Worm (Caenorhabditis elegans): Measurements from ENCODE around the gene fbxb-41.
"Not testable (repeated sequence)": the region's sequence is repeated elsewhere in the genome, so short reads cannot be mapped to it uniquely, and the experiment has no call there.

DNA sequence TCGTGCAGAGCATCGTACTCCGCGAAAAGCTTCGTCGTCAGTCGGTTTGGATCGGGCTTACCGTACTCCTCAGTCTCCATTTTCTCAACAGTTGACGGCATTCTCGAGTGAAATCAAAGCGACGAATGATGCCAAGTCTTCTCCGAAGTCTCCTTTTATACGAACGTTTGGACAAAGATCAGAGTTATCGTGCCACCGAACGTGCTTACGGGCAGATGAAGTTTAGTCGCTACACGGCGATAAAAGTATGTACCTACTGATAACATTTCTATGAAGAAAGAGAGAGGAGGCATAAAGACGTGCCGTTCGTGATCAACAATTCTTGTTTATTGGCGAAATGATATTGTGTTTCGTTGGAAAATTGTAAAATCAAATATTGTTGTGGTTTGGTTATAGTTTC, 35.8 kb downstream of the fbxb-41 start, which contains the start of gene F45D11.14:
- TF ChIP-seq flt-1 (GFP tag; IDR thresholded peaks at IDR 0.05); klf-2 (GFP tag; conservative IDR thresholded peaks at IDR 0.05); ztf-23 (GFP tag; IDR thresholded peaks at IDR 0.05); ztf-29 (GFP tag; IDR thresholded peaks at IDR 0.05); cog-1 (tag; optimal IDR thresholded peaks at IDR 0.05); ref-1 (GFP tag; conservative IDR thresholded peaks at IDR 0.05); T22C8.4 (GFP tag; IDR thresholded peaks at IDR 0.05): not testable (repeated sequence)
